ENCODE assay signal across 4 worm cellular contexts in genomic region chrV:9654154-9654805, ce11.
TF ChIP-seq lines count a peak whose summit lies in the region.

cyp-29A4 (plus strand) TSS chrV:9654755.

TF ChIP-seq in whole organism, L1 larva, 84 proteins besides CTCF, POLR2A, EP300 and RAD21:
- TF ChIP-seq snu-23 (GFP tag; optimal IDR thresholded peaks at IDR 0.05; lab: Kevin White, UChicago) (peak; percentile 31), lin-35 (GFP tag; optimal IDR thresholded peaks at IDR 0.05; lab: Kevin White, UChicago) (peak in 1 of 2 experiments; percentile 29), vab-15 (tag; optimal IDR thresholded peaks at IDR 0.05; lab: Kevin White, UChicago) (peak; percentile 39), blmp-1 (tag; optimal IDR thresholded peaks at IDR 0.05; lab: Kevin White, UChicago) (peak; percentile 58), grh-1 (GFP tag; IDR thresholded peaks at IDR 0.05; lab: Robert Waterston, UW) (peak; percentile 68), nhr-85 (tag; lab: Kevin White, UChicago) (peak; percentile 89), unc-62 (GFP tag; optimal IDR thresholded peaks at IDR 0.05; lab: Kevin White, UChicago) (no peak), nhr-71 (tag; optimal IDR thresholded peaks at IDR 0.05; lab: Kevin White, UChicago) (peak; percentile 72), ceh-90 (tag; optimal IDR thresholded peaks at IDR 0.05; lab: Kevin White, UChicago) (no peak), nhr-19 (GFP tag; conservative IDR thresholded peaks at IDR 0.05; lab: Robert Waterston, UW) (peak; percentile 44), nhr-20 (tag; optimal IDR thresholded peaks at IDR 0.05; lab: Kevin White, UChicago) (peak; percentile 66), C04F5.9 (tag; optimal IDR thresholded peaks at IDR 0.05; lab: Kevin White, UChicago) (no peak), lin-14 (GFP tag; optimal IDR thresholded peaks at IDR 0.05; lab: Kevin White, UChicago) (peak; percentile 57), elt-3 (tag; optimal IDR thresholded peaks at IDR 0.05; lab: Kevin White, UChicago) (peak; percentile 69 to 96 (median 92)), F16B12.6 (tag; optimal IDR thresholded peaks at IDR 0.05; lab: Kevin White, UChicago) (no peak)

TF ChIP-seq in whole organism, L2 larva, 48 proteins besides CTCF, POLR2A, EP300 and RAD21:
- TF ChIP-seq nhr-10 (tag; optimal IDR thresholded peaks at IDR 0.05; lab: Kevin White, UChicago), result no peak
- TF ChIP-seq mab-5 (tag; optimal IDR thresholded peaks at IDR 0.05; lab: Kevin White, UChicago), result no peak
- peak; percentile 35 for TF ChIP-seq sma-9 (GFP tag; optimal IDR thresholded peaks at IDR 0.05; lab: Kevin White, UChicago)
- TF ChIP-seq sma-9 (tag; optimal IDR thresholded peaks at IDR 0.05; lab: Kevin White, UChicago), result no peak
- TF ChIP-seq nhr-21 (tag; optimal IDR thresholded peaks at IDR 0.05; lab: Kevin White, UChicago), result peak; percentile 48
- peak; percentile 23 for TF ChIP-seq nhr-129 (tag; optimal IDR thresholded peaks at IDR 0.05; lab: Kevin White, UChicago)

TF ChIP-seq in whole organism, L3 larva, 47 proteins besides CTCF, POLR2A, EP300 and RAD21:
- TF ChIP-seq ceh-82 (tag; optimal IDR thresholded peaks at IDR 0.05; lab: Kevin White, UChicago), result no peak
- no peak for TF ChIP-seq mdl-1 (tag; optimal IDR thresholded peaks at IDR 0.05; lab: Kevin White, UChicago)
- no peak for TF ChIP-seq ceh-16 (tag; optimal IDR thresholded peaks at IDR 0.05; lab: Kevin White, UChicago)
- no peak for TF ChIP-seq lsy-12 (tag; optimal IDR thresholded peaks at IDR 0.05; lab: Kevin White, UChicago)
- TF ChIP-seq hmg-11 (tag; optimal IDR thresholded peaks at IDR 0.05; lab: Kevin White, UChicago), result no peak
- no peak for TF ChIP-seq fos-1 (tag; optimal IDR thresholded peaks at IDR 0.05; lab: Kevin White, UChicago)
- TF ChIP-seq nhr-43 (tag; optimal IDR thresholded peaks at IDR 0.05; lab: Kevin White, UChicago; ENCODE audit: poor library complexity, severe bottlenecking), result peak; percentile 74
- TF ChIP-seq elt-2 (tag; optimal IDR thresholded peaks at IDR 0.05; lab: Kevin White, UChicago), result no peak
- peak; percentile 73 for TF ChIP-seq nhr-23 (tag; optimal IDR thresholded peaks at IDR 0.05; lab: Kevin White, UChicago)
- no peak for TF ChIP-seq nfya-1 (tag; optimal IDR thresholded peaks at IDR 0.05; lab: Kevin White, UChicago; ENCODE audit: insufficient read depth)
- no peak for TF ChIP-seq egl-5 (tag; optimal IDR thresholded peaks at IDR 0.05; lab: Kevin White, UChicago)
- no peak for TF ChIP-seq elt-1 (tag; optimal IDR thresholded peaks at IDR 0.05; lab: Kevin White, UChicago)
- TF ChIP-seq nhr-28 (tag; optimal IDR thresholded peaks at IDR 0.05; lab: Kevin White, UChicago), result no peak
- TF ChIP-seq nhr-25 (tag; optimal IDR thresholded peaks at IDR 0.05; lab: Kevin White, UChicago), result no peak
- TF ChIP-seq lin-15B (tag; optimal IDR thresholded peaks at IDR 0.05; lab: Kevin White, UChicago), result no peak
- TF ChIP-seq snpc-4 (tag; optimal IDR thresholded peaks at IDR 0.05; lab: Kevin White, UChicago), result no peak
- no peak for TF ChIP-seq ceh-9 (tag; optimal IDR thresholded peaks at IDR 0.05; lab: Kevin White, UChicago)
- peak; percentile 28 to 93 (median 71) for TF ChIP-seq elt-3 (tag; optimal IDR thresholded peaks at IDR 0.05; lab: Kevin White, UChicago)
- TF ChIP-seq skn-1 (tag; optimal IDR thresholded peaks at IDR 0.05; lab: Kevin White, UChicago), result no peak
- TF ChIP-seq ama-1 (optimal IDR thresholded peaks at IDR 0.05; lab: Kevin White, UChicago), result no peak

TF ChIP-seq in whole organism, L4 larva, 104 proteins besides CTCF, POLR2A, EP300 and RAD21:
- TF ChIP-seq Y105C5A.15 (GFP tag; IDR thresholded peaks at IDR 0.05; lab: Robert Waterston, UW) (no peak), aha-1 (tag; lab: Kevin White, UChicago) (peak; percentile 2), pha-4 (GFP tag; IDR thresholded peaks at IDR 0.05; lab: Robert Waterston, UW) (no peak), pha-4 (tag; optimal IDR thresholded peaks at IDR 0.05; lab: Kevin White, UChicago) (no peak), nhr-28 (tag; optimal IDR thresholded peaks at IDR 0.05; lab: Kevin White, UChicago) (peak; percentile 86), F37D6.2 (tag; optimal IDR thresholded peaks at IDR 0.05; lab: Kevin White, UChicago) (no peak), unc-62 (GFP tag; optimal IDR thresholded peaks at IDR 0.05 in 1 of 2; lab: Kevin White, UChicago) (peak in 1 of 2 experiments; percentile 66), unc-62 (tag; optimal IDR thresholded peaks at IDR 0.05; lab: Kevin White, UChicago) (no peak)

Comparison
In these comparisons a context has a peak if more than half of its experiments do, and no peak if none do; other contexts are left out.
1. Of the 29 proteins assayed by ChIP-seq in both whole organism, L4 larva and whole organism, L1 larva: peak only in whole organism, L4 larva: aha-1 and nhr-28; only in whole organism, L1 larva: none; in both: none; in neither: 26; mixed calls (peak in some experiments, not most) for 1.